Fruit fly (Drosophila melanogaster) S2 (cell line): ENCODE data around the gene Naa40.

ENCODE experiments used
- CG8478 ChIP-seq: fragments of >200 bp; optimal IDR thresholded peaks from 2 replicates; lab custom pipeline; 2018
- CTCF ChIP-seq, 2 experiments: fragments of >200 bp; optimal IDR thresholded peaks; 2 replicates each; lab custom pipeline; 2018

Gene Naa40

dm6 chr3R:29724745-29725144 lies at the start of gene Naa40, which contains the start of gene CG18731:
Naa40 (minus strand) TSS chr3R:29724950.
CG18731 (plus strand) TSS chr3R:29725027.
- TF ChIP-seq CTCF (optimal IDR thresholded peaks at IDR 0.05; lab: Kevin White, UChicago) = no peak
- no peak for TF ChIP-seq CG8478 (lab: Kevin White, UChicago)

- TF ChIP-seq CTCF (optimal IDR thresholded peaks at IDR 0.05; lab: Kevin White, UChicago) = no peak
- TF ChIP-seq CG8478 (lab: Kevin White, UChicago) = no peak
These were observed 49.1 kb upstream of the Naa40 start for dm6 chr3R:29773833-29774324.

- TF ChIP-seq CG8478 (lab: Kevin White, UChicago) (peak; percentile 88), CTCF (optimal IDR thresholded peaks at IDR 0.05; lab: Kevin White, UChicago) (peak in 1 of 2 experiments; percentile 2)
These were observed 48.1 kb upstream of the Naa40 start for dm6 chr3R:29772795-29773331.

- no peak for TF ChIP-seq CG8478 (lab: Kevin White, UChicago)
- no peak for TF ChIP-seq CTCF (optimal IDR thresholded peaks at IDR 0.05; lab: Kevin White, UChicago)
These were observed 47.5 kb upstream of the Naa40 start for dm6 chr3R:29772090-29772794.

dm6 chr3R:29771645-29772089 lies 46.9 kb upstream of the Naa40 start:
- TF ChIP-seq CG8478 (lab: Kevin White, UChicago) (peak; percentile 22), CTCF (optimal IDR thresholded peaks at IDR 0.05; lab: Kevin White, UChicago) (no peak)

- TF ChIP-seq CG8478 (lab: Kevin White, UChicago) = no peak
- no peak for TF ChIP-seq CTCF (optimal IDR thresholded peaks at IDR 0.05; lab: Kevin White, UChicago)
These were observed 46.2 kb upstream of the Naa40 start for dm6 chr3R:29770930-29771329.

- TF ChIP-seq CG8478 (lab: Kevin White, UChicago) (no peak), CTCF (optimal IDR thresholded peaks at IDR 0.05; lab: Kevin White, UChicago) (no peak)
These were observed 42.5 kb upstream of the Naa40 start for dm6 chr3R:29767236-29767635.

DNA sequence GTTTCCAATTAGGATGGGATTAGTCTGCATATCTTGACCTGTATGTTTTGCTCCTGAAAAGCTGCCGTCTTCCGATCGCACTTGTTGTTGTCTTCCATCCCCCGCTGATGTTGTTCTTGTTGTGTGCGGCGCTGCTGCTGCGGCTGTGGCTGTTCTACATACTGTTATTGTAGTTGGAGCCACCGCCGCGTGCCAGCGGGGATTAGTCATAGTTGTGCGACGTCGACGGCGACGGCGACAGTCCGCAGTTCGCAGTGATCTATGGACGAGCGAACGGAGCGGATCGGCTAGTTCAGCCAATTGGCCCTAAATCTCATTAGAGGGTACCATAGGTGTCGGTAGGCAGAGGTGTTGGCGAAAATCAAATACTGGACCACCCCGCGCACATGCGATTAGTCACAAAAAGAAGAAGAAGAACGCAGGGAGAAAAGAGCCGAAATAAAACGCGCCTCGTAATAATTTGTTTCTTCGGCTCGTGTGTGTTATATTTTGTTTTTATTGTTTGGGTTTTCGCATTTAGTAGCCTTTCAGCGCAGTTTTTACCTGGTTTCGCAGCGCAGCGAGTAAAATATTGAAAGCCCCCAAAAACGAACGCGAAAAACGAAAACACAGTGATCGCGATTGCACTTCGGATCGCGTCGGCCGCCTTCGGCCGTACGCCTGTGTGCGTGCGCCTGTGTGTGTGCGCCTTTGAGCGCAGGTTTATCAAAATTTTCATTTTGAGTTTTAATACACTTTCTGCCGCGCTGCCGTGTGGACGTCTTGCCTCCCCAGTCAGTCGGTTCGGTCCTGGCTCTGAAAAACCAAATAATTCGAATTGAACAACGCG lies 40.7 kb upstream of the Naa40 start, which contains the start of gene kay:
TSS of gene kay (plus strand) at position 729 of the 829 bp plus-strand sequence.
- TF ChIP-seq CTCF (optimal IDR thresholded peaks at IDR 0.05; lab: Kevin White, UChicago) (no peak), CG8478 (lab: Kevin White, UChicago) (no peak)

DNA sequence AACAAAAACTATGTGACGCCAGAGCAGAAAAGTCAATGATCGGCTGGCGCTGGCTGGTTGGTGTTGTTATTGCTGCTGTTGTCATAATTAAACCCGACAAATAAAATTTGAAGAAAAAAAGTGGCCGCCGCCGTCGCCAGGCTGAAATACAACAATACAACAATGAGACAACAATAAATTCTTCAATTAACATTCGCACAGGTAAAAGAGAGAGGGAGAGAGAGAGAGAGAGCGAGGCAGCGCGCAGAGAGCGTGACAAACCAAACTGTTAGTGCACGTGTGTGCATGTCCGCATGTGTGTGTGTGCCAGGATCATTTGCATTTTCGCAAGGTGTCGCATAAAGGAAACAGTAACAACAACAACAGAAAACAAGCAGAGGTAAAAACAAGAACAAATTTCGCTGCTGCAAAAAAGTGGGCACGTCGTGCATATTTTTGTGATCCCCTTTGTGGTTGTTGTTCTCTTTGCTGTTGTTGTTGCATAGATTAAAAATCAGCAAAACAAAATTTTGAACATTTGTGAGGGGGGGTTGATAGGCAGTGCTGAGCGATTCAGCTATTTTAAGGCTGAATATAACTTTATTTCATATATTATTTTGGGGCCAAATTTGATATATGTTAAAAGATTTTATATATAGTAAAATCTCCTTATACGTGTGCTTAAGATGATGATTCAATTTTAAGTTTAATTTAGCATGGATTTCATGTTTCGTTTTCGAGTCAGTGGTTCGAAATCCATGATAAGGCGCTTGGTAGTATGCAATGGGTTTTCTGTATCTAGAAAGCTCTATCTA lies 39.7 kb upstream of the Naa40 start:
- TF ChIP-seq CG8478 (lab: Kevin White, UChicago) = no peak
- no peak for TF ChIP-seq CTCF (optimal IDR thresholded peaks at IDR 0.05; lab: Kevin White, UChicago)

DNA sequence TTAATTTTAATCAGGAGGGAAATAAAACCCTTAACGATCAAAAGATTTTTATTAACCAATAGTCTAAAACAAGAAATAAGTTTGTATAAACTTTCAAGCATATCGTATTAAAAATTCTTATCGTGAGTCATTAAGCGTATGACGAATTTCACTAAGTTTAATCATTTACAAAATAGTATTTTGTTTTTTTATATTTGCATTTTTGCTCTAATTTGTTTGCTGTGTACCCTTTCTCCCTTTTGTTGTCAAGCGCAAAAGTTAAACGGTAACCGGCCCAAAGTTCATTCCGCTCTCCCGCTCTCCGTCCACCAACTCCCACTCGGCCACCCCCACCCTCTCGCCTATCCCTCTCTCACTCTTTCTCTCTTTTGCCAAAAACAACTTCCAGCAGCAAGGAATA lies 39.1 kb upstream of the Naa40 start:
- TF ChIP-seq CG8478 (lab: Kevin White, UChicago) (no peak), CTCF (optimal IDR thresholded peaks at IDR 0.05; lab: Kevin White, UChicago) (no peak)

DNA sequence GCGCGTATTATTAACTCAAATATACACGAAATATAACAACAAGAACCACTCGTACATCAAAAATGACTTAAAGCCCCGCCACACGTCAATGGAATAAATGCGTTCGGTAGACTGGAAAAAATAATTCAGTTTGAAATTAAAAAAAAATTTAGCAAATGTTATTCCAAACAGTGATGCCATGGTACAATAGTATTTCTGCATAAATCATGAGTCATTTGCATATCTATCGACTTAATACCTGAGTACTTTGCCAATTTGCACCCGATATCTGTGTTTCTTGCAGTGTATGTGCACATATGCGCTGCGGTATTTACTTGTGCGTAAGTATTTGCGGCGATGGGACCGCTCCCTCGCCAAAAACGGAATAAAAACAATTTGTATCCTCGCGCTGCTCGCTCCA lies 38.4 kb upstream of the Naa40 start:
- TF ChIP-seq CTCF (optimal IDR thresholded peaks at IDR 0.05; lab: Kevin White, UChicago) (no peak), CG8478 (lab: Kevin White, UChicago) (no peak)

DNA sequence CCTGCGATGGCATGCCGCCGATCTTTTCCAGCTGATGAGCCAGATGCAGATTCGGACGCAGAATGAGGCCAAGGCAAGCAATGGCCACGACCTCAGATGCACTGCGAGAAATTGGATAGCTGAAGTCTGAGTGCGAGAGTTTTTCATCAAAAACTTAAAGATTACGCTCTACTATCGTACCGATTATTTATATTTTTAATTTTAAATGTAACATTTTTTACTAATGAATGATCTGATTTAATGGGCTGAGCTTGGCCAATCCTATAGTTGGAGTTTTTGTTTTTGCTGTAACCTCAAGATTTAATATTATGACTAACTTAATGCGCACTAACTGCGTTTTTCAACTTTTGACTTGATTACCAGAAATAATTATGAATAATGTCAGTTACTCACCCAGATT lies 37.5 kb upstream of the Naa40 start:
- no peak for TF ChIP-seq CG8478 (lab: Kevin White, UChicago)
- TF ChIP-seq CTCF (optimal IDR thresholded peaks at IDR 0.05; lab: Kevin White, UChicago) = no peak

dm6 chr3R:29761569-29761968 lies 36.8 kb upstream of the Naa40 start:
- TF ChIP-seq CTCF (optimal IDR thresholded peaks at IDR 0.05; lab: Kevin White, UChicago) (no peak), CG8478 (lab: Kevin White, UChicago) (no peak)

dm6 chr3R:29760042-29760441 lies 35.3 kb upstream of the Naa40 start:
- TF ChIP-seq CTCF (optimal IDR thresholded peaks at IDR 0.05; lab: Kevin White, UChicago) (no peak), CG8478 (lab: Kevin White, UChicago) (no peak)
